Fruit fly (Drosophila melanogaster): Measurements from ENCODE around the gene CG4598.

The CG4598 gene

dm6 chr2L:9968201-9968727, 49.8 kb downstream of the CG4598 start (continued):
- TF ChIP-seq CG10274 (GFP tag; optimal IDR thresholded peaks at IDR 0.05): no peak
- TF ChIP-seq CG16815 (GFP tag; optimal IDR thresholded peaks at IDR 0.05): no peak
- TF ChIP-seq CG3281 (GFP tag; optimal IDR thresholded peaks at IDR 0.05): no peak
- TF ChIP-seq TFAM (GFP tag; optimal IDR thresholded peaks at IDR 0.05): no peak
- TF ChIP-seq Spps (tag; optimal IDR thresholded peaks at IDR 0.05): no peak
- TF ChIP-seq CG6689 (GFP tag; IDR thresholded peaks at IDR 0.05): no peak
- no peak for TF ChIP-seq Usf (GFP tag; optimal IDR thresholded peaks at IDR 0.05)
- TF ChIP-seq hbn (GFP tag; IDR thresholded peaks at IDR 0.05; ENCODE audit: partially characterized antibody): no peak
- no peak for TF ChIP-seq CG14710 (tag; optimal IDR thresholded peaks at IDR 0.05)
- no peak for TF ChIP-seq CG4617 (GFP tag; optimal IDR thresholded peaks at IDR 0.05; ENCODE audit: borderline replicate concordance)
- peak; percentile 72 for TF ChIP-seq Dll (GFP tag; IDR thresholded peaks at IDR 0.05; ENCODE audit: partially characterized antibody)
- TF ChIP-seq CG8478 (optimal IDR thresholded peaks at IDR 0.05): no peak
- TF ChIP-seq CG32532 (GFP tag; IDR thresholded peaks at IDR 0.05): no peak
- no peak for TF ChIP-seq Gug (GFP tag; IDR thresholded peaks at IDR 0.05)
- no peak for TF ChIP-seq Fer3 (tag; optimal IDR thresholded peaks at IDR 0.05)
- TF ChIP-seq CG4404 (GFP tag; IDR thresholded peaks at IDR 0.05): no peak
- TF ChIP-seq Dip3 (GFP tag; optimal IDR thresholded peaks at IDR 0.05): no peak
- TF ChIP-seq bcd (GFP tag; optimal IDR thresholded peaks at IDR 0.05): no peak
- no peak for TF ChIP-seq gsb (GFP tag; IDR thresholded peaks at IDR 0.05)
- no peak for TF ChIP-seq sens (GFP tag)
- no peak for TF ChIP-seq Chrac-16 (GFP tag; optimal IDR thresholded peaks at IDR 0.05)
- TF ChIP-seq CG2202 (tag; optimal IDR thresholded peaks at IDR 0.05): no peak
- TF ChIP-seq CG10959 (GFP tag; IDR thresholded peaks at IDR 0.05): no peak
- no peak for TF ChIP-seq CG3065 (GFP tag; optimal IDR thresholded peaks at IDR 0.05)
- TF ChIP-seq CG6791 (GFP tag; IDR thresholded peaks at IDR 0.05; ENCODE audit: partially characterized antibody): peak; percentile 44; the same call in 1 of the 3 replicates
- TF ChIP-seq CG10543 (GFP tag; optimal IDR thresholded peaks at IDR 0.05): no peak
- no peak for TF ChIP-seq tll (GFP tag; optimal IDR thresholded peaks at IDR 0.05)
- TF ChIP-seq Ravus (GFP tag; IDR thresholded peaks at IDR 0.05): no peak
- TF ChIP-seq CG18599 (GFP tag; optimal IDR thresholded peaks at IDR 0.05): no peak
- TF ChIP-seq Neu2 (GFP tag; optimal IDR thresholded peaks at IDR 0.05; ENCODE audit: borderline replicate concordance): no peak
- no peak for TF ChIP-seq CG12155 (GFP tag; optimal IDR thresholded peaks at IDR 0.05)
- no peak for TF ChIP-seq CG3847 (GFP tag; IDR thresholded peaks at IDR 0.05)
- TF ChIP-seq CG14441 (GFP tag; IDR thresholded peaks at IDR 0.05): no peak
- no peak for TF ChIP-seq pb (GFP tag; optimal IDR thresholded peaks at IDR 0.05)
- no peak for TF ChIP-seq trh (GFP tag; optimal IDR thresholded peaks at IDR 0.05)
- TF ChIP-seq CG17328 (GFP tag; IDR thresholded peaks at IDR 0.05): no peak
- no peak for TF ChIP-seq lab (GFP tag; optimal IDR thresholded peaks at IDR 0.05)
- peak; percentile 37 for TF ChIP-seq BEAF-32 (GFP tag; optimal IDR thresholded peaks at IDR 0.05)
- TF ChIP-seq tup (GFP tag; optimal IDR thresholded peaks at IDR 0.05): no peak
- TF ChIP-seq CG15696 (tag; optimal IDR thresholded peaks at IDR 0.05): no peak
- TF ChIP-seq fd3F (GFP tag; optimal IDR thresholded peaks at IDR 0.05): no peak
- TF ChIP-seq Rfx (GFP tag; IDR thresholded peaks at IDR 0.05): no peak
- no peak for TF ChIP-seq CG6175 (GFP tag; IDR thresholded peaks at IDR 0.05)
- TF ChIP-seq CG4820 (GFP tag; optimal IDR thresholded peaks at IDR 0.05): no peak
- peak; percentile 31 for TF ChIP-seq tna (GFP tag; IDR thresholded peaks at IDR 0.05; ENCODE audit: partially characterized antibody)
- TF ChIP-seq eyg (GFP tag; optimal IDR thresholded peaks at IDR 0.05): no peak
- TF ChIP-seq pum (GFP tag; optimal IDR thresholded peaks at IDR 0.05): no peak
- no peak for TF ChIP-seq pan (optimal IDR thresholded peaks at IDR 0.05)
- TF ChIP-seq pan (GFP tag; optimal IDR thresholded peaks at IDR 0.05 in 1 of 2, IDR thresholded peaks at IDR 0.05 in 1 of 2): no peak
- no peak for TF ChIP-seq CG9876 (GFP tag; optimal IDR thresholded peaks at IDR 0.05)
- TF ChIP-seq nerfin-2 (GFP tag; IDR thresholded peaks at IDR 0.05; ENCODE audit: partially characterized antibody): peak; percentile 65; the same call in 1 of the 2 replicates

Measured in whole organism, embryonic.